Fruit fly (Drosophila melanogaster): ENCODE data around the gene CG12725.

CG12725 gene

DNA sequence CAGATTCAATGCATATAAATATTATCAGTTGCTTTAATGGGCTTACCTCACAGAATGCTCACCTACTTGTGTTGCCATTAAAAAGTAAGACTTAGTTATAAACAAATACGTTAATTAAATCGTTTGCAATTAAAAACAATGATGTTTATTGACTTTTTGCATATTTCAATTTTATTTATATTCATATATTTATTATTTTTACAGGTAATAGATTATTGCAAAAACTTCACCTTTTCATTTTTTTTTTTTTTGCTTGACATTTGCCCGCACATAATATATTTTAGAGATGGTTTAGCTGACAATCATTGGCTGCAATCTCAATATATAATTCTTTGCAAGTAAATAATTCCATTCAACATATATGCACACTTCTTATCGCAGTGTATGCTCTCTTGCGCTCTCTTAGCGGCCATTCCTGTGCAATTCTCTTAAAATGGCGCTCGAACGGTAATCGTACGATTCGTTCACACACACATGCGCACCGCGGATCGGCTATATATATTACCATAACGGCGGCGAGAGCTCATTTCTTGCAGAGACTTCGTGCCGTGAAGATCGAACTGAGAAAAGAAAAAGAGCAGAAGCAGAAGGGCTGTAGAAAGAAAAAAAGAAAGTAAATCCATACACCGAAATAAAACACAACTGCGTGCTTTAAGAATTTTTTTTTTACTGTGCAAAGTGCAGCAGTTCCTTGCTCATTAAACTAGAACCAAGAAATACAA lies 6.1 kb downstream of the CG12725 start, which contains the start of gene Bcat (continued):
- TF ChIP-seq HmgZ (tag; optimal IDR thresholded peaks at IDR 0.05) (no peak), Myb (GFP tag; optimal IDR thresholded peaks at IDR 0.05) (no peak), Ada2b (GFP tag; IDR thresholded peaks at IDR 0.05) (peak; percentile 32), trh (GFP tag; optimal IDR thresholded peaks at IDR 0.05) (no peak), CG9727 (GFP tag; optimal IDR thresholded peaks at IDR 0.05) (peak; percentile 85), CHES-1-like (GFP tag; optimal IDR thresholded peaks at IDR 0.05) (no peak), CG1792 (GFP tag; optimal IDR thresholded peaks at IDR 0.05) (no peak), CG1602 (GFP tag; optimal IDR thresholded peaks at IDR 0.05) (peak; percentile 53), vvl (GFP tag; IDR thresholded peaks at IDR 0.05) (peak; percentile 47), corto (GFP tag; optimal IDR thresholded peaks at IDR 0.05) (no peak), aop (GFP tag; IDR thresholded peaks at IDR 0.05) (no peak), oc (tag; optimal IDR thresholded peaks at IDR 0.05) (no peak), Stat92E (GFP tag; optimal IDR thresholded peaks at IDR 0.05) (no peak), CG3847 (GFP tag; IDR thresholded peaks at IDR 0.05) (peak; percentile 60), cad (GFP tag; optimal IDR thresholded peaks at IDR 0.05) (no peak), da (GFP tag; optimal IDR thresholded peaks at IDR 0.05) (no peak), slp2 (GFP tag; optimal IDR thresholded peaks at IDR 0.05) (peak; percentile 23), CG34422 (GFP tag; IDR thresholded peaks at IDR 0.05) (no peak), btn (GFP tag; optimal IDR thresholded peaks at IDR 0.05) (no peak), gro (GFP tag; optimal IDR thresholded peaks at IDR 0.05) (no peak), Spps (tag; optimal IDR thresholded peaks at IDR 0.05) (no peak), pum (GFP tag; optimal IDR thresholded peaks at IDR 0.05) (no peak), CTCF (GFP tag; optimal IDR thresholded peaks at IDR 0.05) (no peak), CG15073 (GFP tag; optimal IDR thresholded peaks at IDR 0.05) (no peak), CG2678 (tag; optimal IDR thresholded peaks at IDR 0.05) (peak; percentile 90), HmgD (GFP tag; optimal IDR thresholded peaks at IDR 0.05) (no peak), Dip3 (GFP tag; optimal IDR thresholded peaks at IDR 0.05) (peak; percentile 51), grn (GFP tag; optimal IDR thresholded peaks at IDR 0.05) (no peak), twi (tag; optimal IDR thresholded peaks at IDR 0.05) (no peak), CG15514 (GFP tag; optimal IDR thresholded peaks at IDR 0.05) (no peak), CG16813 (GFP tag; IDR thresholded peaks at IDR 0.05; ENCODE audit: partially characterized antibody) (no peak), CG16779 (GFP tag; IDR thresholded peaks at IDR 0.05) (no peak), zen (tag; optimal IDR thresholded peaks at IDR 0.05) (peak; percentile 29), Bteb2 (GFP tag; optimal IDR thresholded peaks at IDR 0.05) (no peak), Side (GFP tag; optimal IDR thresholded peaks at IDR 0.05) (no peak), TFAM (GFP tag; optimal IDR thresholded peaks at IDR 0.05) (no peak), D19B (GFP tag; optimal IDR thresholded peaks at IDR 0.05) (peak; percentile 73), CG30403 (GFP tag; optimal IDR thresholded peaks at IDR 0.05) (peak; percentile 82), lmd (GFP tag; IDR thresholded peaks at IDR 0.05) (peak; percentile 76), BEAF-32 (GFP tag; optimal IDR thresholded peaks at IDR 0.05) (no peak), CG11398 (GFP tag; optimal IDR thresholded peaks at IDR 0.05) (no peak), vfl (GFP tag; optimal IDR thresholded peaks at IDR 0.05) (no peak), CG8290 (GFP tag; optimal IDR thresholded peaks at IDR 0.05) (no peak), CG8290 (tag; optimal IDR thresholded peaks at IDR 0.05) (peak in 1 of 2 experiments; percentile 55), chn (GFP tag; optimal IDR thresholded peaks at IDR 0.05) (peak; percentile 13)
